Worm (Caenorhabditis elegans): ENCODE data around the gene txt-19.

The txt-19 gene

ce11 chrIV:12849030-12849560, 3.4 kb downstream of the txt-19 start, which contains the start of gene srf-3:
Gene srf-3, plus strand, starts transcription at chrIV:12849510.
- no peak for TF ChIP-seq ets-5 (GFP tag; IDR thresholded peaks at IDR 0.05)
- no peak for TF ChIP-seq swsn-7 (tag; optimal IDR thresholded peaks at IDR 0.05)
- no peak for TF ChIP-seq blmp-1 (tag; optimal IDR thresholded peaks at IDR 0.05)
- no peak for TF ChIP-seq sox-4 (tag; optimal IDR thresholded peaks at IDR 0.05)
- TF ChIP-seq vab-15 (tag; optimal IDR thresholded peaks at IDR 0.05) = no peak
- no peak for TF ChIP-seq F16B12.6 (tag; optimal IDR thresholded peaks at IDR 0.05)
- TF ChIP-seq ces-1 (GFP tag; optimal IDR thresholded peaks at IDR 0.05) = no peak
- TF ChIP-seq ztf-11 (tag; optimal IDR thresholded peaks at IDR 0.05) = no peak
- TF ChIP-seq efl-1 (optimal IDR thresholded peaks at IDR 0.05) = peak; percentile 6 to 42
- no peak for TF ChIP-seq efl-1 (GFP tag; optimal IDR thresholded peaks at IDR 0.05 in 1 of 2)
- TF ChIP-seq nhr-76 (tag; optimal IDR thresholded peaks at IDR 0.05) = no peak
- no peak for TF ChIP-seq aha-1 (tag; optimal IDR thresholded peaks at IDR 0.05)
- peak in 1 of 3 experiments; percentile 5 for TF ChIP-seq dpl-1 (GFP tag; optimal IDR thresholded peaks at IDR 0.05)
- peak in 1 of 3 experiments; percentile 16 for TF ChIP-seq ceh-82 (tag; optimal IDR thresholded peaks at IDR 0.05)

- TF ChIP-seq efl-1 (optimal IDR thresholded peaks at IDR 0.05) = peak; percentile 73 to 84
- TF ChIP-seq efl-1 (GFP tag; optimal IDR thresholded peaks at IDR 0.05 in 1 of 2) = peak; percentile 74 to 97
- no peak for TF ChIP-seq alr-1 (tag; optimal IDR thresholded peaks at IDR 0.05; ENCODE audit: borderline replicate concordance)
- TF ChIP-seq dpl-1 (GFP tag; optimal IDR thresholded peaks at IDR 0.05) = peak; percentile 48 to 71 (median 58)
- TF ChIP-seq lin-35 (GFP tag; optimal IDR thresholded peaks at IDR 0.05) = peak; percentile 39 to 62
These were observed 8.8 kb downstream of the txt-19 start for ce11 chrIV:12854372-12855114.

DNA sequence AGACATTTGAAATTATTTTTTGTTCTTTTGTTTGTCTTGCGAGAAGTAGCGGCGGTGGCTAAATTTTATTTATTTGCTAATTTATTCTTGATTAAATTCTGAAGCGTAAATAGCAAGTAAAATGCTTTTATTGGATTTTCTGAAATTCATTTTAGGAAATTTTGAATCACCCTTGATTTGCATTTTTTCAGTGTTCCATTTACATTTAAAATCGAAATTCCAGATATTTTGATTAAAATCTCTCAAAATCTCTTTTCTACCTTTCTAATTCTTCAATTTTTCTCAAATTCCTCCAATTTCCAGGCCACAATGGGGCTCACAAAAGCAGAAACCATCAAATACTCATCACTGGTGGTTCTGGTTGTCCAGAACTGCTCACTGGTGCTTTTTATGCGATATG, 9.5 kb downstream of the txt-19 start, which contains the start of gene nstp-5:
Gene nstp-5 (plus strand): TSS at position 301 of the 400 bp plus-strand sequence.
- TF ChIP-seq aly-2 (tag; optimal IDR thresholded peaks at IDR 0.05) = no peak
- TF ChIP-seq tbx-2 (tag; optimal IDR thresholded peaks at IDR 0.05) = no peak
- no peak for TF ChIP-seq lin-39 (tag; optimal IDR thresholded peaks at IDR 0.05)
- no peak for TF ChIP-seq mef-2 (tag; optimal IDR thresholded peaks at IDR 0.05)
- no peak for TF ChIP-seq mep-1 (tag; optimal IDR thresholded peaks at IDR 0.05)

ce11 chrIV:12859797-12860196, 14.1 kb downstream of the txt-19 start, which contains the start of gene gcy-18:
Gene gcy-18, plus strand, starts transcription at chrIV:12860097.
- no peak for TF ChIP-seq skn-1 (tag; optimal IDR thresholded peaks at IDR 0.05)
- peak; percentile 27 for TF ChIP-seq dsc-1 (tag; optimal IDR thresholded peaks at IDR 0.05)

- peak; percentile 45 for TF ChIP-seq pax-3 (tag; optimal IDR thresholded peaks at IDR 0.05)
- TF ChIP-seq efl-1 (optimal IDR thresholded peaks at IDR 0.05) = no peak
- peak in 1 of 2 experiments; percentile 20 for TF ChIP-seq efl-1 (GFP tag; optimal IDR thresholded peaks at IDR 0.05 in 1 of 2)
- no peak for TF ChIP-seq unc-130 (tag; optimal IDR thresholded peaks at IDR 0.05)
- peak; percentile 97 for TF ChIP-seq elt-2 (tag; optimal IDR thresholded peaks at IDR 0.05)
- TF ChIP-seq nhr-19 (GFP tag; conservative IDR thresholded peaks at IDR 0.05) = no peak
- no peak for TF ChIP-seq ets-5 (GFP tag; IDR thresholded peaks at IDR 0.05)
- TF ChIP-seq nhr-20 (tag; optimal IDR thresholded peaks at IDR 0.05) = peak; percentile 18
- TF ChIP-seq sptf-1 (tag; optimal IDR thresholded peaks at IDR 0.05) = no peak
- TF ChIP-seq snpc-4 (tag; optimal IDR thresholded peaks at IDR 0.05) = no peak
- TF ChIP-seq ces-1 (GFP tag; optimal IDR thresholded peaks at IDR 0.05) = no peak
- TF ChIP-seq mep-1 (tag; optimal IDR thresholded peaks at IDR 0.05) = no peak
- TF ChIP-seq pag-3 (tag; optimal IDR thresholded peaks at IDR 0.05; ENCODE audit: borderline replicate concordance, insufficient read depth) = no peak
- no peak for TF ChIP-seq F16B12.6 (tag; optimal IDR thresholded peaks at IDR 0.05)
- TF ChIP-seq dpl-1 (GFP tag; optimal IDR thresholded peaks at IDR 0.05) = no peak
- TF ChIP-seq ceh-63 (GFP tag; optimal IDR thresholded peaks at IDR 0.05) = no peak
- no peak for TF ChIP-seq hlh-4 (tag; optimal IDR thresholded peaks at IDR 0.05)
- no peak for TF ChIP-seq elt-3 (tag; optimal IDR thresholded peaks at IDR 0.05)
- TF ChIP-seq nhr-85 (tag) = no peak
- no peak for TF ChIP-seq tbx-2 (tag; optimal IDR thresholded peaks at IDR 0.05)
- no peak for TF ChIP-seq nhr-12 (tag; optimal IDR thresholded peaks at IDR 0.05)
- peak; percentile 5 for TF ChIP-seq jun-1 (tag; optimal IDR thresholded peaks at IDR 0.05)
- no peak for TF ChIP-seq egl-27 (tag; optimal IDR thresholded peaks at IDR 0.05)
- no peak for TF ChIP-seq vab-15 (tag; optimal IDR thresholded peaks at IDR 0.05)
- no peak for TF ChIP-seq mdl-1 (tag; optimal IDR thresholded peaks at IDR 0.05)
- no peak for TF ChIP-seq lin-39 (tag; optimal IDR thresholded peaks at IDR 0.05)
- TF ChIP-seq ama-1 (optimal IDR thresholded peaks at IDR 0.05) = no peak
- no peak for TF ChIP-seq unc-62 (GFP tag; optimal IDR thresholded peaks at IDR 0.05)
- no peak for TF ChIP-seq lsy-2 (tag; optimal IDR thresholded peaks at IDR 0.05)
These were observed 20.2 kb downstream of the txt-19 start, which contains the start of gene clec-186 for ce11 chrIV:12865884-12866283. Gene clec-186, plus strand, starts transcription at chrIV:12866109.

Measured in whole organism, L1 larva.